Fruit fly (Drosophila melanogaster): ENCODE results near the gene Tsp33B.
A peak's percentile ranks its signal among the peaks of the same experiment; 100 is the strongest.

Tsp33B gene

dm6 chr2L:11792265-11792664 is at the start of gene Tsp33B:
TSS of gene Tsp33B (minus strand) at chr2L:11792365.
- TF ChIP-seq CG8478 (optimal IDR thresholded peaks at IDR 0.05) = no peak
- TF ChIP-seq CTCF (optimal IDR thresholded peaks at IDR 0.05) = no peak

dm6 chr2L:11841538-11841937 is 49.4 kb upstream of the Tsp33B start:
- TF ChIP-seq CG8478 (optimal IDR thresholded peaks at IDR 0.05) = no peak
- no peak for TF ChIP-seq CTCF (optimal IDR thresholded peaks at IDR 0.05)

- TF ChIP-seq CG8478 (optimal IDR thresholded peaks at IDR 0.05) = no peak
These were observed 48.2 kb upstream of the Tsp33B start, which contains the start of gene CG31704 for dm6 chr2L:11840391-11840790. TSS of gene CG31704 (plus strand) at chr2L:11840691.

- TF ChIP-seq CG8478 (optimal IDR thresholded peaks at IDR 0.05) = no peak
- TF ChIP-seq CTCF (optimal IDR thresholded peaks at IDR 0.05) = no peak
These were observed 47.4 kb upstream of the Tsp33B start, which contains the start of gene Sfp33A3 for dm6 chr2L:11839612-11840011. TSS of gene Sfp33A3 (plus strand) at chr2L:11839912.

dm6 chr2L:11837413-11837812 is 45.2 kb upstream of the Tsp33B start, which contains the start of gene Sfp33A2:
TSS of gene Sfp33A2 (plus strand) at chr2L:11837713.
- TF ChIP-seq CTCF (optimal IDR thresholded peaks at IDR 0.05) = no peak
- no peak for TF ChIP-seq CG8478 (optimal IDR thresholded peaks at IDR 0.05)

dm6 chr2L:11836943-11837342 is 44.8 kb upstream of the Tsp33B start, which contains the start of gene Sfp33A4:
TSS of gene Sfp33A4 (plus strand) at chr2L:11837243.
- TF ChIP-seq CG8478 (optimal IDR thresholded peaks at IDR 0.05) (no peak), CTCF (optimal IDR thresholded peaks at IDR 0.05) (no peak)

- TF ChIP-seq CTCF (optimal IDR thresholded peaks at IDR 0.05) (no peak), CG8478 (optimal IDR thresholded peaks at IDR 0.05) (no peak)
These were observed 42.1 kb upstream of the Tsp33B start, which contains the start of gene CG45012 for dm6 chr2L:11834308-11834707. TSS of gene CG45012 (plus strand) at chr2L:11834608.

dm6 chr2L:11833786-11834185 is 41.6 kb upstream of the Tsp33B start, which contains the start of gene CG45011:
TSS of gene CG45011 (plus strand) at chr2L:11834086.
- TF ChIP-seq CTCF (optimal IDR thresholded peaks at IDR 0.05) = no peak
- no peak for TF ChIP-seq CG8478 (optimal IDR thresholded peaks at IDR 0.05)

- peak; percentile 9 to 34 for TF ChIP-seq CTCF (optimal IDR thresholded peaks at IDR 0.05)
- no peak for TF ChIP-seq CG8478 (optimal IDR thresholded peaks at IDR 0.05)
These were observed 37.1 kb upstream of the Tsp33B start, which contains the start of gene esc for dm6 chr2L:11829277-11829676. TSS of gene esc (minus strand) at chr2L:11829405.

dm6 chr2L:11823470-11824162 is 31.5 kb upstream of the Tsp33B start:
- TF ChIP-seq CTCF (optimal IDR thresholded peaks at IDR 0.05) (no peak), CG8478 (optimal IDR thresholded peaks at IDR 0.05) (no peak)

dm6 chr2L:11816376-11816775 is 24.2 kb upstream of the Tsp33B start:
- TF ChIP-seq CTCF (optimal IDR thresholded peaks at IDR 0.05) (peak; percentile 92 to 96), CG8478 (optimal IDR thresholded peaks at IDR 0.05) (no peak)

dm6 chr2L:11813665-11814087 is 21.5 kb upstream of the Tsp33B start, which contains the start of gene CycY:
TSS of gene CycY (minus strand) at chr2L:11813780.
- TF ChIP-seq CTCF (optimal IDR thresholded peaks at IDR 0.05) (no peak), CG8478 (optimal IDR thresholded peaks at IDR 0.05) (no peak)

dm6 chr2L:11812781-11813664 is 20.9 kb upstream of the Tsp33B start:
- no peak for TF ChIP-seq CTCF (optimal IDR thresholded peaks at IDR 0.05)
- no peak for TF ChIP-seq CG8478 (optimal IDR thresholded peaks at IDR 0.05)

- TF ChIP-seq CG8478 (optimal IDR thresholded peaks at IDR 0.05) (no peak), CTCF (optimal IDR thresholded peaks at IDR 0.05) (no peak)
These were observed 17.7 kb upstream of the Tsp33B start for dm6 chr2L:11809823-11810222.

All from S2 (cell line).